Fruit fly (Drosophila melanogaster): ENCODE results near the gene TTLL1B.

The TTLL1B gene

DNA sequence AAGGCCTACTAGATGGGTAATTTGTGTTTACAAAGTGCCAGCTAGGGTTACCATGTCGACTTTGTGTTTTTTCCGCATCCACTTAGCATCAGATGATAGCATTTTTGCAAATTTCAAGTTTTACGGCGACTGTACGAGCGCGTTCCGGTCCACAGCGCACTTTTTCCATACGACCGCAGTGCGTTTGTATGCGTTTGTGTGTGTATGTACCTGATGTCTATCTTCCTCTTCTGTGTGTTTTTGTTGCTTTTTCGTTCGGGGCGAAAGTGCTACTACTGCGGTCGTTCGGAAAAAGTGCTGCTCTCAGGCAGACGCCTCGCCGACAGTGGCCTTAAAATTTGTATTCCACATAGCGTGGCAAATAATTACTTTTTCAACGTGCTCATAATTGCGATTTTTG lies 21.1 kb upstream of the TTLL1B start (continued):
- TF ChIP-seq CG6654 (GFP tag; optimal IDR thresholded peaks at IDR 0.05), result no peak
- TF ChIP-seq maf-S (GFP tag; optimal IDR thresholded peaks at IDR 0.05), result no peak
- TF ChIP-seq CG14014 (GFP tag; IDR thresholded peaks at IDR 0.05), result no peak; the same call in 1 of the 2 replicates
- no peak for TF ChIP-seq kay (GFP tag; optimal IDR thresholded peaks at IDR 0.05)
- TF ChIP-seq Hsf (GFP tag; optimal IDR thresholded peaks at IDR 0.05), result no peak
- TF ChIP-seq caup (GFP tag; optimal IDR thresholded peaks at IDR 0.05; ENCODE audit: severe bottlenecking), result no peak
- TF ChIP-seq Rx (GFP tag; IDR thresholded peaks at IDR 0.05), result no peak
- TF ChIP-seq CG11247 (GFP tag; IDR thresholded peaks at IDR 0.05), result no peak
- TF ChIP-seq CG12299 (tag; optimal IDR thresholded peaks at IDR 0.05), result no peak
- TF ChIP-seq dmrt11E (tag; optimal IDR thresholded peaks at IDR 0.05), result no peak
- TF ChIP-seq Sin3A (optimal IDR thresholded peaks at IDR 0.05), result peak; percentile 29
- TF ChIP-seq H15 (GFP tag; IDR thresholded peaks at IDR 0.05), result no peak
- TF ChIP-seq CG2712 (tag; optimal IDR thresholded peaks at IDR 0.05), result no peak
- peak; percentile 86 for TF ChIP-seq CG34422 (GFP tag; IDR thresholded peaks at IDR 0.05)
- TF ChIP-seq Neu2 (GFP tag; optimal IDR thresholded peaks at IDR 0.05; ENCODE audit: borderline replicate concordance), result no peak
- no peak for TF ChIP-seq unpg (GFP tag; optimal IDR thresholded peaks at IDR 0.05)
- TF ChIP-seq toy (GFP tag; IDR thresholded peaks at IDR 0.05), result no peak
- TF ChIP-seq Bgb (GFP tag; IDR thresholded peaks at IDR 0.05; ENCODE audit: partially characterized antibody), result peak; percentile 49
- TF ChIP-seq lmd (GFP tag; IDR thresholded peaks at IDR 0.05), result no peak
- no peak for TF ChIP-seq CG11085 (GFP tag; IDR thresholded peaks at IDR 0.05)
- TF ChIP-seq Mes4 (GFP tag; optimal IDR thresholded peaks at IDR 0.05), result no peak
- no peak for TF ChIP-seq CG9609 (GFP tag; optimal IDR thresholded peaks at IDR 0.05)
- TF ChIP-seq repo (GFP tag; optimal IDR thresholded peaks at IDR 0.05), result no peak
- no peak for TF ChIP-seq Dref (GFP tag; IDR thresholded peaks at IDR 0.05)
- no peak for TF ChIP-seq CG31441 (GFP tag; IDR thresholded peaks at IDR 0.05)
- TF ChIP-seq peb (GFP tag; IDR thresholded peaks at IDR 0.05), result no peak
- TF ChIP-seq wdn (GFP tag; IDR thresholded peaks at IDR 0.05), result 0 out of 2 replicates have a peak, but pooled peaks have one; percentile 13
- TF ChIP-seq sc (optimal IDR thresholded peaks at IDR 0.05), result no peak
- TF ChIP-seq sc (GFP tag; optimal IDR thresholded peaks at IDR 0.05), result no peak
- no peak for TF ChIP-seq CG6689 (GFP tag; IDR thresholded peaks at IDR 0.05)
- TF ChIP-seq CG7786 (GFP tag; optimal IDR thresholded peaks at IDR 0.05), result no peak
- TF ChIP-seq Dip3 (GFP tag; optimal IDR thresholded peaks at IDR 0.05), result no peak
- TF ChIP-seq dimm (GFP tag; IDR thresholded peaks at IDR 0.05), result no peak
- no peak for TF ChIP-seq gfzf (GFP tag; optimal IDR thresholded peaks at IDR 0.05)
- no peak for TF ChIP-seq D19B (GFP tag; optimal IDR thresholded peaks at IDR 0.05)
- TF ChIP-seq Drgx (GFP tag; IDR thresholded peaks at IDR 0.05), result no peak
- 0 out of 3 replicates have a peak, but pooled peaks have one; percentile 7 for TF ChIP-seq Opbp (GFP tag; IDR thresholded peaks at IDR 0.05; ENCODE audit: partially characterized antibody)
- no peak for TF ChIP-seq CG1832 (GFP tag; optimal IDR thresholded peaks at IDR 0.05)
- no peak for TF ChIP-seq CG15514 (GFP tag; optimal IDR thresholded peaks at IDR 0.05)
- no peak for TF ChIP-seq shn (GFP tag; optimal IDR thresholded peaks at IDR 0.05)
- TF ChIP-seq Scr (GFP tag; IDR thresholded peaks at IDR 0.05; ENCODE audit: partially characterized antibody), result no peak
- no peak for TF ChIP-seq fd102C (GFP tag; optimal IDR thresholded peaks at IDR 0.05)
- TF ChIP-seq CoRest (tag; optimal IDR thresholded peaks at IDR 0.05), result peak; percentile 95
- no peak for TF ChIP-seq tgo (GFP tag; IDR thresholded peaks at IDR 0.05)
- TF ChIP-seq bbx (GFP tag; IDR thresholded peaks at IDR 0.05; ENCODE audit: partially characterized antibody), result no peak; the same call in 1 of the 2 replicates
- TF ChIP-seq insv (GFP tag; optimal IDR thresholded peaks at IDR 0.05), result no peak
- no peak for TF ChIP-seq Doc2 (GFP tag; IDR thresholded peaks at IDR 0.05)
- no peak for TF ChIP-seq sna (GFP tag; IDR thresholded peaks at IDR 0.05; ENCODE audit: partially characterized antibody)
- TF ChIP-seq TFAM (GFP tag; optimal IDR thresholded peaks at IDR 0.05), result no peak
- no peak for TF ChIP-seq Lpt (GFP tag; optimal IDR thresholded peaks at IDR 0.05)
- TF ChIP-seq lilli (GFP tag; optimal IDR thresholded peaks at IDR 0.05), result no peak
- TF ChIP-seq CG33557 (GFP tag; optimal IDR thresholded peaks at IDR 0.05), result peak; percentile 19

Measured in whole organism, embryonic.